Worm (Caenorhabditis elegans) whole organism, mixed stage, embryonic: Measurements from ENCODE around the gene ptp-2.
A peak's percentile ranks its signal among the peaks of the same experiment; 100 is the strongest.

Source experiments
- M03D4.4 ChIP-seq: sonication (generic microtip); optimal IDR thresholded peaks from 2 replicates; lab custom pipeline; 2017; ENCODE audit warnings: mild to moderate bottlenecking, missing genetic modification characterization, missing compliant biosample characterization
- bed-3 ChIP-seq: fragments of 200-800 bp; sonication (Bioruptor generic); optimal IDR thresholded peaks from 3 replicates; lab custom pipeline; 2018; ENCODE audit warnings: mild to moderate bottlenecking, missing genetic modification characterization, moderate library complexity, missing compliant biosample characterization
- blmp-1 ChIP-seq: fragments of 150-350 bp; optimal IDR thresholded peaks from 2 replicates; lab custom pipeline; 2014; ENCODE audit warnings: missing biosample characterization, missing genetic modification characterization
- ceh-39 ChIP-seq: fragments of 150-350 bp; optimal IDR thresholded peaks from 2 replicates; lab custom pipeline; 2014; ENCODE audit warnings: missing biosample characterization, missing genetic modification characterization
- ceh-43 ChIP-seq: fragments of 200-800 bp; sonication (Bioruptor generic); optimal IDR thresholded peaks from 2 replicates; lab custom pipeline; 2018; ENCODE audit warnings: mild to moderate bottlenecking, missing genetic modification characterization, moderate library complexity, missing compliant biosample characterization
- ceh-83 ChIP-seq: fragments of 200-800 bp; sonication (Bioruptor generic); optimal IDR thresholded peaks from 2 replicates; lab custom pipeline; 2018; ENCODE audit warnings: mild to moderate bottlenecking, missing genetic modification characterization, missing compliant biosample characterization
- ces-1 ChIP-seq: fragments of 150-350 bp; optimal IDR thresholded peaks from 2 replicates; lab custom pipeline; 2014; ENCODE audit warnings: missing biosample characterization, missing genetic modification reagents, missing genetic modification characterization
- cnd-1 ChIP-seq: fragments of 200-800 bp; sonication (Bioruptor generic); optimal IDR thresholded peaks from 2 replicates; lab custom pipeline; 2018; ENCODE audit warnings: mild to moderate bottlenecking, missing genetic modification characterization, missing compliant biosample characterization
- drap-1 ChIP-seq: fragments of 200-800 bp; sonication (Bioruptor generic); optimal IDR thresholded peaks from 3 replicates; lab custom pipeline; 2018; ENCODE audit warnings: mild to moderate bottlenecking, missing genetic modification characterization, missing compliant biosample characterization
- elt-1 ChIP-seq: sonication (generic microtip); optimal IDR thresholded peaks from 2 replicates; lab custom pipeline; 2017; ENCODE audit warnings: missing genetic modification characterization, mild to moderate bottlenecking, missing compliant biosample characterization, antibody characterized with exemption, moderate library complexity, borderline replicate concordance; ENCODE audit not compliant: insufficient read depth
- elt-3 ChIP-seq: fragments of 150-350 bp; optimal IDR thresholded peaks from 2 replicates; lab custom pipeline; 2014; ENCODE audit warnings: missing biosample characterization, missing genetic modification characterization
- flh-1 ChIP-seq: fragments of 200-800 bp; sonication (Bioruptor generic); optimal IDR thresholded peaks from 2 replicates; lab custom pipeline; 2018; ENCODE audit warnings: mild to moderate bottlenecking, missing genetic modification characterization, moderate library complexity, missing compliant biosample characterization
- hlh-1 ChIP-seq: fragments of 150-350 bp; optimal IDR thresholded peaks from 2 replicates; lab custom pipeline; 2014; ENCODE audit warnings: missing biosample characterization, missing genetic modification reagents, missing genetic modification characterization
- lin-13 ChIP-seq: fragments of 150-350 bp; optimal IDR thresholded peaks from 2 replicates; lab custom pipeline; 2014; ENCODE audit warnings: missing biosample characterization, missing genetic modification characterization
- lin-32 ChIP-seq: fragments of 200-800 bp; sonication (Bioruptor generic); optimal IDR thresholded peaks from 2 replicates; lab custom pipeline; 2018; ENCODE audit warnings: mild to moderate bottlenecking, missing genetic modification characterization, missing compliant biosample characterization
- lsy-2 ChIP-seq: fragments of 150-350 bp; optimal IDR thresholded peaks from 2 replicates; lab custom pipeline; 2014; ENCODE audit warnings: missing biosample characterization, missing genetic modification characterization
- mab-5 ChIP-seq: fragments of 150-350 bp; optimal IDR thresholded peaks from 2 replicates; lab custom pipeline; 2014; ENCODE audit warnings: missing biosample characterization, missing genetic modification characterization
- mep-1 ChIP-seq: fragments of 150-350 bp; optimal IDR thresholded peaks from 2 replicates; lab custom pipeline; 2017; ENCODE audit warnings: missing biosample characterization, missing genetic modification reagents, missing genetic modification characterization, inconsistent platforms
- mls-2 ChIP-seq: sonication (generic microtip); optimal IDR thresholded peaks from 2 replicates; lab custom pipeline; 2016; ENCODE audit warnings: mild to moderate bottlenecking, missing genetic modification characterization, moderate library complexity, missing compliant biosample characterization
- nhr-12 ChIP-seq: fragments of 150-350 bp; optimal IDR thresholded peaks from 2 replicates; lab custom pipeline; 2014; ENCODE audit warnings: missing biosample characterization, missing genetic modification characterization
- nhr-2 ChIP-seq: fragments of 150-350 bp; optimal IDR thresholded peaks from 2 replicates; lab custom pipeline; 2014; ENCODE audit warnings: missing biosample characterization, missing genetic modification characterization
- nhr-237 ChIP-seq: fragments of 150-350 bp; optimal IDR thresholded peaks from 2 replicates; lab custom pipeline; 2014; ENCODE audit warnings: missing biosample characterization, missing genetic modification characterization
- nhr-28 ChIP-seq: fragments of 150-350 bp; optimal IDR thresholded peaks from 2 replicates; lab custom pipeline; 2014; ENCODE audit warnings: missing biosample characterization, missing genetic modification characterization
- nhr-76 ChIP-seq: sonication (generic microtip); optimal IDR thresholded peaks from 2 replicates; lab custom pipeline; 2017; ENCODE audit warnings: missing biosample characterization, missing genetic modification characterization
- pha-4 ChIP-seq: fragments of 150-350 bp; optimal IDR thresholded peaks from 2 replicates; lab custom pipeline; 2018; ENCODE audit warnings: missing biosample characterization, missing genetic modification reagents, missing genetic modification characterization
- snpc-4 ChIP-seq: fragments of 150-350 bp; optimal IDR thresholded peaks from 2 replicates; lab custom pipeline; 2014; ENCODE audit warnings: missing biosample characterization, missing genetic modification characterization
- sptf-1 ChIP-seq: sonication (generic microtip); optimal IDR thresholded peaks from 2 replicates; lab custom pipeline; 2017; ENCODE audit warnings: mild to moderate bottlenecking, missing genetic modification characterization, moderate library complexity, missing compliant biosample characterization
- tbx-8 ChIP-seq: fragments of 200-800 bp; sonication (Bioruptor generic); optimal IDR thresholded peaks from 2 replicates; lab custom pipeline; 2018; ENCODE audit warnings: mild to moderate bottlenecking, missing genetic modification characterization, moderate library complexity, missing compliant biosample characterization
- unc-120 ChIP-seq: sonication (generic microtip); optimal IDR thresholded peaks from 2 replicates; lab custom pipeline; 2017; ENCODE audit warnings: missing genetic modification characterization, missing compliant biosample characterization; ENCODE audit not compliant: poor library complexity, severe bottlenecking
- unc-39 ChIP-seq: fragments of 150-350 bp; optimal IDR thresholded peaks from 2 replicates; lab custom pipeline; 2014; ENCODE audit warnings: missing biosample characterization, missing genetic modification characterization
- unc-62 ChIP-seq: fragments of 150-350 bp; optimal IDR thresholded peaks from 2 replicates; lab custom pipeline; 2014; ENCODE audit warnings: missing biosample characterization, missing genetic modification reagents, missing genetic modification characterization
- zip-8 ChIP-seq: fragments of 150-350 bp; optimal IDR thresholded peaks from 2 replicates; lab custom pipeline; 2014; ENCODE audit warnings: missing biosample characterization, missing genetic modification characterization

ptp-2 gene

ce11 chrII:5918149-5918697, at the start of gene ptp-2:
TSS of gene ptp-2 (plus strand) at chrII:5918647.
- TF ChIP-seq flh-1 (GFP tag; lab: Kevin White, UChicago) (no peak), pha-4 (tag; lab: Kevin White, UChicago) (no peak), ceh-83 (GFP tag; lab: Kevin White, UChicago) (no peak), cnd-1 (tag; lab: Kevin White, UChicago) (no peak), nhr-12 (tag; lab: Kevin White, UChicago) (no peak), nhr-237 (peak; percentile 13), ces-1 (GFP tag; lab: Kevin White, UChicago) (peak; percentile 91)

- peak; percentile 36 for TF ChIP-seq ces-1 (GFP tag; lab: Kevin White, UChicago)
- TF ChIP-seq lin-13 (tag; lab: Kevin White, UChicago): no peak
Measured at ce11 chrII:5871508-5871907, 46.9 kb upstream of the ptp-2 start.

- TF ChIP-seq mls-2: no peak
- no peak for TF ChIP-seq nhr-2 (tag; lab: Kevin White, UChicago)
- no peak for TF ChIP-seq elt-3 (tag; lab: Kevin White, UChicago)
- TF ChIP-seq M03D4.4 (tag; lab: Kevin White, UChicago): no peak
- TF ChIP-seq ceh-83 (GFP tag; lab: Kevin White, UChicago): no peak
- no peak for TF ChIP-seq elt-1
- TF ChIP-seq ceh-43: no peak
- TF ChIP-seq, all 35 proteins: peak for 0
Measured at ce11 chrII:5872414-5872813, 46.0 kb upstream of the ptp-2 start.

ce11 chrII:5873564-5874070, 44.8 kb upstream of the ptp-2 start, which contains the start of gene tex-2:
TSS of gene tex-2 (minus strand) at chrII:5873614.
- TF ChIP-seq nhr-237: no peak
- TF ChIP-seq ces-1 (GFP tag; lab: Kevin White, UChicago): peak; percentile 89
- TF ChIP-seq bed-3: no peak
- no peak for TF ChIP-seq M03D4.4 (tag; lab: Kevin White, UChicago)
- no peak for TF ChIP-seq nhr-2 (tag; lab: Kevin White, UChicago)
- TF ChIP-seq lsy-2 (tag; lab: Kevin White, UChicago): peak; percentile 30
- no peak for TF ChIP-seq mls-2
- no peak for TF ChIP-seq tbx-8 (GFP tag; lab: Kevin White, UChicago)
- TF ChIP-seq zip-8 (tag; lab: Kevin White, UChicago): no peak
- no peak for TF ChIP-seq ceh-43
- no peak for TF ChIP-seq ceh-83 (GFP tag; lab: Kevin White, UChicago)
- peak; percentile 54 for TF ChIP-seq lin-13 (tag; lab: Kevin White, UChicago)
- no peak for TF ChIP-seq nhr-76
- TF ChIP-seq mep-1: peak; percentile 86
- no peak for TF ChIP-seq hlh-1 (tag; lab: Kevin White, UChicago)
- no peak for TF ChIP-seq lin-32 (GFP tag; lab: Kevin White, UChicago)
- TF ChIP-seq unc-120 (tag; lab: Kevin White, UChicago): no peak
- no peak for TF ChIP-seq unc-39

ce11 chrII:5874130-5874529, 44.3 kb upstream of the ptp-2 start:
- TF ChIP-seq mab-5 (tag; lab: Kevin White, UChicago) (no peak), zip-8 (tag; lab: Kevin White, UChicago) (no peak), ceh-83 (GFP tag; lab: Kevin White, UChicago) (no peak), hlh-1 (tag; lab: Kevin White, UChicago) (no peak), nhr-12 (tag; lab: Kevin White, UChicago) (no peak), flh-1 (GFP tag; lab: Kevin White, UChicago) (no peak), ceh-39 (tag; lab: Kevin White, UChicago) (no peak), sptf-1 (tag; lab: Kevin White, UChicago) (no peak), unc-62 (GFP tag; lab: Kevin White, UChicago) (no peak), elt-3 (tag; lab: Kevin White, UChicago) (no peak), mls-2 (no peak), unc-120 (tag; lab: Kevin White, UChicago) (no peak), nhr-76 (no peak)

- TF ChIP-seq unc-120 (tag; lab: Kevin White, UChicago): no peak
- no peak for TF ChIP-seq nhr-12 (tag; lab: Kevin White, UChicago)
- TF ChIP-seq blmp-1 (tag; lab: Kevin White, UChicago): no peak
- TF ChIP-seq mls-2: no peak
- TF ChIP-seq mep-1: no peak
- TF ChIP-seq tbx-8 (GFP tag; lab: Kevin White, UChicago): no peak
- TF ChIP-seq drap-1 (GFP tag; lab: Kevin White, UChicago): no peak
- TF ChIP-seq lin-13 (tag; lab: Kevin White, UChicago): no peak
- TF ChIP-seq nhr-2 (tag; lab: Kevin White, UChicago): no peak
- no peak for TF ChIP-seq nhr-76
- TF ChIP-seq snpc-4 (tag; lab: Kevin White, UChicago): no peak
- TF ChIP-seq nhr-28 (tag; lab: Kevin White, UChicago): no peak
- TF ChIP-seq nhr-237: no peak
- TF ChIP-seq unc-62 (GFP tag; lab: Kevin White, UChicago): no peak
- no peak for TF ChIP-seq pha-4 (tag; lab: Kevin White, UChicago)
- TF ChIP-seq elt-1: no peak
- no peak for TF ChIP-seq lsy-2 (tag; lab: Kevin White, UChicago)
Measured at ce11 chrII:5876053-5876452, 42.4 kb upstream of the ptp-2 start, which contains the start of gene F55C12.6. TSS of gene F55C12.6 (minus strand) at chrII:5876153.
